Fruit fly (Drosophila melanogaster): ENCODE measurements around the gene CG15347.

- TF ChIP-seq Hr78 (GFP tag; optimal IDR thresholded peaks at IDR 0.05) (no peak), Hnf4 (GFP tag; optimal IDR thresholded peaks at IDR 0.05) (no peak), usp (GFP tag; optimal IDR thresholded peaks at IDR 0.05) (no peak), GATAd (GFP tag; optimal IDR thresholded peaks at IDR 0.05) (no peak), h (GFP tag; optimal IDR thresholded peaks at IDR 0.05) (no peak), lola (GFP tag; optimal IDR thresholded peaks at IDR 0.05) (no peak), CG32264 (GFP tag; optimal IDR thresholded peaks at IDR 0.05) (no peak), psq (GFP tag; optimal IDR thresholded peaks at IDR 0.05) (no peak), sv (GFP tag; optimal IDR thresholded peaks at IDR 0.05) (no peak), Myc (optimal IDR thresholded peaks at IDR 0.05) (no peak)
Measured at dm6 chrX:8447166-8447565, 13.5 kb downstream of the CG15347 start.

Measured in whole organism, wandering third instar larva.